Worm (Caenorhabditis elegans) whole organism, L2 larva: ENCODE data around the gene orc-5.

Source experiments
- C34F6.9 ChIP-seq: fragments of 150-350 bp; optimal IDR thresholded peaks from 2 replicates; lab custom pipeline; 2014; ENCODE audit warnings: missing biosample characterization, missing genetic modification characterization
- F13H6.1 ChIP-seq: sonication (generic microtip); optimal IDR thresholded peaks from 2 replicates; lab custom pipeline; 2016; ENCODE audit warnings: missing genetic modification characterization, missing compliant biosample characterization
- R02D3.7 ChIP-seq: fragments of 150-350 bp; optimal IDR thresholded peaks from 2 replicates; lab custom pipeline; 2014; ENCODE audit warnings: missing biosample characterization, missing genetic modification characterization
- Y55F3AM.14 ChIP-seq: fragments of 200-800 bp; sonication (Bioruptor generic); optimal IDR thresholded peaks from 2 replicates; lab custom pipeline; 2018; ENCODE audit warnings: mild to moderate bottlenecking, missing genetic modification characterization, missing compliant biosample characterization
- ZK546.5 ChIP-seq: sonication (generic microtip); optimal IDR thresholded peaks from 2 replicates; lab custom pipeline; 2017; ENCODE audit warnings: missing biosample characterization, missing genetic modification characterization
- alr-1 ChIP-seq: fragments of 150-350 bp; optimal IDR thresholded peaks from 2 replicates; lab custom pipeline; 2014; ENCODE audit warnings: missing biosample characterization, missing genetic modification characterization
- aly-2 ChIP-seq: fragments of 150-350 bp; optimal IDR thresholded peaks from 2 replicates; lab custom pipeline; 2014; ENCODE audit warnings: missing biosample characterization, missing genetic modification characterization
- ama-1 ChIP-seq: fragments of 150-350 bp; optimal IDR thresholded peaks from 2 replicates; lab custom pipeline; 2018; ENCODE audit warnings: inconsistent platforms
- blmp-1 ChIP-seq: sonication (generic microtip); optimal IDR thresholded peaks from 2 replicates; lab custom pipeline; 2017; ENCODE audit warnings: missing genetic modification characterization, mild to moderate bottlenecking, missing compliant biosample characterization, antibody characterized with exemption, moderate library complexity; ENCODE audit not compliant: insufficient read depth
- ceh-16 ChIP-seq: fragments of 150-350 bp; optimal IDR thresholded peaks from 2 replicates; lab custom pipeline; 2014; ENCODE audit warnings: missing biosample characterization, missing genetic modification characterization
- ceh-82 ChIP-seq: fragments of 150-350 bp; optimal IDR thresholded peaks from 2 replicates; lab custom pipeline; 2014; ENCODE audit warnings: missing biosample characterization, missing genetic modification characterization
- crh-2 ChIP-seq: sonication (generic microtip); optimal IDR thresholded peaks from 2 replicates; lab custom pipeline; 2017; ENCODE audit warnings: missing biosample characterization, missing genetic modification characterization
- dmd-4 ChIP-seq: sonication (generic microtip); optimal IDR thresholded peaks from 2 replicates; lab custom pipeline; 2017; ENCODE audit warnings: missing biosample characterization, missing genetic modification characterization
- egl-27 ChIP-seq: sonication (generic microtip); optimal IDR thresholded peaks from 3 replicates; lab custom pipeline; 2017; ENCODE audit warnings: missing biosample characterization, missing genetic modification reagents, missing genetic modification characterization
- elt-1 ChIP-seq: fragments of 150-350 bp; optimal IDR thresholded peaks from 2 replicates; lab custom pipeline; 2014; ENCODE audit warnings: missing biosample characterization, missing genetic modification characterization
- elt-3 ChIP-seq: sonication (generic microtip); optimal IDR thresholded peaks from 2 replicates; lab custom pipeline; 2017; ENCODE audit warnings: missing biosample characterization, missing genetic modification characterization
- gmeb-1 ChIP-seq: fragments of 150-350 bp; optimal IDR thresholded peaks from 2 replicates; lab custom pipeline; 2014; ENCODE audit warnings: missing biosample characterization, missing genetic modification characterization
- lin-11 ChIP-seq: fragments of 150-350 bp; sonication (generic microtip); optimal IDR thresholded peaks from 2 replicates; lab custom pipeline; 2014; ENCODE audit warnings: missing biosample characterization, missing genetic modification characterization, inconsistent platforms, mixed read lengths
- lin-13 ChIP-seq: fragments of 150-350 bp; optimal IDR thresholded peaks from 2 replicates; lab custom pipeline; 2014; ENCODE audit warnings: missing biosample characterization, missing genetic modification reagents, missing genetic modification characterization
- lsy-2 ChIP-seq, 2 experiments: fragments of 150-350 bp in 1 of 2; sonication (generic microtip) in 1 of 2; optimal IDR thresholded peaks; 2 replicates each; lab custom pipeline; 2014 to 2017; ENCODE audit warnings: missing biosample characterization in 2 of 2, missing genetic modification characterization in 2 of 2
- mab-5 ChIP-seq: fragments of 150-350 bp; optimal IDR thresholded peaks from 2 replicates; lab custom pipeline; 2014; ENCODE audit warnings: missing biosample characterization, missing genetic modification characterization
- mbf-1 ChIP-seq: sonication (generic microtip); optimal IDR thresholded peaks from 2 replicates; lab custom pipeline; 2017; ENCODE audit warnings: missing biosample characterization, missing genetic modification characterization
- nhr-10 ChIP-seq: sonication (generic microtip); optimal IDR thresholded peaks from 2 replicates; lab custom pipeline; 2017; ENCODE audit warnings: missing biosample characterization, missing genetic modification characterization
- nhr-11 ChIP-seq: fragments of 150-350 bp; optimal IDR thresholded peaks from 2 replicates; lab custom pipeline; 2014; ENCODE audit warnings: missing biosample characterization, missing genetic modification characterization
- nhr-12 ChIP-seq: fragments of 150-350 bp; optimal IDR thresholded peaks from 2 replicates; lab custom pipeline; 2014; ENCODE audit warnings: missing biosample characterization, missing genetic modification characterization
- nhr-129 ChIP-seq: fragments of 150-350 bp; optimal IDR thresholded peaks from 2 replicates; lab custom pipeline; 2014; ENCODE audit warnings: missing biosample characterization, missing genetic modification characterization
- nhr-21 ChIP-seq: fragments of 150-350 bp; optimal IDR thresholded peaks from 2 replicates; lab custom pipeline; 2014; ENCODE audit warnings: missing biosample characterization, missing genetic modification characterization
- nhr-23 ChIP-seq: fragments of 150-350 bp; optimal IDR thresholded peaks from 2 replicates; lab custom pipeline; 2014; ENCODE audit warnings: missing biosample characterization, missing genetic modification reagents, missing genetic modification characterization
- nhr-25 ChIP-seq: fragments of 150-350 bp; sonication (generic microtip); optimal IDR thresholded peaks from 3 replicates; lab custom pipeline; 2014; ENCODE audit warnings: missing biosample characterization, missing genetic modification characterization
- nhr-6 ChIP-seq: fragments of 150-350 bp; optimal IDR thresholded peaks from 2 replicates; lab custom pipeline; 2014; ENCODE audit warnings: missing biosample characterization, missing genetic modification characterization
- nhr-77 ChIP-seq: fragments of 150-350 bp; optimal IDR thresholded peaks from 2 replicates; lab custom pipeline; 2014; ENCODE audit warnings: missing biosample characterization, missing genetic modification characterization
- sem-4 ChIP-seq: fragments of 150-350 bp; optimal IDR thresholded peaks from 2 replicates; lab custom pipeline; 2014; ENCODE audit warnings: missing biosample characterization, missing genetic modification reagents, missing genetic modification characterization
- skn-1 ChIP-seq: sonication (generic microtip); optimal IDR thresholded peaks from 2 replicates; lab custom pipeline; 2017; ENCODE audit warnings: missing biosample characterization, missing genetic modification characterization
- sma-3 ChIP-seq: sonication (generic microtip); optimal IDR thresholded peaks from 2 replicates; lab custom pipeline; 2016; ENCODE audit warnings: missing genetic modification reagents, missing genetic modification characterization, missing compliant biosample characterization
- sma-9 ChIP-seq, 2 experiments: fragments of 150-350 bp in 1 of 2; sonication (generic microtip) in 1 of 2; optimal IDR thresholded peaks; 2 replicates each; lab custom pipeline; 2014 to 2016; ENCODE audit warnings: missing genetic modification characterization in 2 of 2, mild to moderate bottlenecking in 1 of 2, missing biosample characterization in 1 of 2, missing compliant biosample characterization in 1 of 2, missing genetic modification reagents in 1 of 2, moderate library complexity in 1 of 2
- unc-39 ChIP-seq: fragments of 150-350 bp; optimal IDR thresholded peaks from 2 replicates; lab custom pipeline; 2014; ENCODE audit warnings: missing biosample characterization, missing genetic modification characterization
- unc-55 ChIP-seq: fragments of 150-350 bp; sonication (generic microtip); optimal IDR thresholded peaks from 3 replicates; lab custom pipeline; 2014; ENCODE audit warnings: missing biosample characterization, missing genetic modification reagents, missing genetic modification characterization
- unc-62 ChIP-seq: fragments of 150-350 bp; optimal IDR thresholded peaks from 2 replicates; lab custom pipeline; 2014; ENCODE audit warnings: missing biosample characterization, missing genetic modification reagents, missing genetic modification characterization
- zag-1 ChIP-seq: fragments of 150-350 bp; optimal IDR thresholded peaks from 2 replicates; lab custom pipeline; 2014; ENCODE audit warnings: missing biosample characterization, missing genetic modification characterization
- ztf-1 ChIP-seq: fragments of 200-800 bp; sonication (Bioruptor generic); conservative IDR thresholded peaks from 2 replicates; pipeline ENCODE4 v1.3.6; 2022; ENCODE audit warnings: missing genetic modification characterization, missing compliant biosample characterization
- ztf-4 ChIP-seq: fragments of 150-350 bp; optimal IDR thresholded peaks from 2 replicates; lab custom pipeline; 2014; ENCODE audit warnings: missing biosample characterization, missing genetic modification characterization

The orc-5 gene

ce11 chrIV:10699660-10700059, 34.7 kb downstream of the orc-5 start, which contains the start of gene R102.11:
TSS of gene R102.11 (minus strand) at chrIV:10699760.
- TF ChIP-seq F13H6.1 (tag; lab: Kevin White, UChicago): no peak
- no peak for TF ChIP-seq egl-27 (tag; lab: Kevin White, UChicago)
- TF ChIP-seq C34F6.9 (tag; lab: Kevin White, UChicago): no peak
- TF ChIP-seq dmd-4 (tag; lab: Kevin White, UChicago): no peak
- TF ChIP-seq ceh-82 (tag; lab: Kevin White, UChicago): no peak
- TF ChIP-seq blmp-1 (tag; lab: Kevin White, UChicago): no peak
- no peak for TF ChIP-seq nhr-21
- no peak for TF ChIP-seq R02D3.7 (tag; lab: Kevin White, UChicago)

ce11 chrIV:10699000-10699399, 35.4 kb downstream of the orc-5 start:
- no peak for TF ChIP-seq skn-1 (tag; lab: Kevin White, UChicago)
- TF ChIP-seq sma-9 (GFP tag; optimal IDR thresholded peaks at IDR 0.05; lab: Kevin White, UChicago): no peak
- TF ChIP-seq sma-9 (tag; optimal IDR thresholded peaks at IDR 0.05; lab: Kevin White, UChicago): no peak
- no peak for TF ChIP-seq ztf-4 (tag; lab: Kevin White, UChicago)
- no peak for TF ChIP-seq dmd-4 (tag; lab: Kevin White, UChicago)
- no peak for TF ChIP-seq R02D3.7 (tag; lab: Kevin White, UChicago)
- TF ChIP-seq alr-1 (tag; lab: Kevin White, UChicago): no peak
- TF ChIP-seq F13H6.1 (tag; lab: Kevin White, UChicago): no peak
- TF ChIP-seq crh-2 (tag; lab: Kevin White, UChicago): no peak

ce11 chrIV:10698486-10698885, 35.9 kb downstream of the orc-5 start:
- TF ChIP-seq R02D3.7 (tag; lab: Kevin White, UChicago) (no peak), nhr-10 (tag; lab: Kevin White, UChicago) (no peak), ZK546.5 (tag; lab: Kevin White, UChicago) (no peak), sem-4 (no peak), mbf-1 (no peak), ceh-82 (tag; lab: Kevin White, UChicago) (no peak), ama-1 (lab: Kevin White, UChicago) (no peak), sma-3 (GFP tag; lab: Kevin White, UChicago) (no peak), C34F6.9 (tag; lab: Kevin White, UChicago) (no peak), nhr-77 (tag; lab: Kevin White, UChicago) (no peak)

ce11 chrIV:10697022-10697979, 37.1 kb downstream of the orc-5 start, which contains the start of gene allo-1:
TSS of gene allo-1 (minus strand) at chrIV:10697072.
- TF ChIP-seq sem-4 (peak; percentile 33), elt-1 (tag; lab: Kevin White, UChicago) (no peak), ztf-1 (GFP tag; lab: Robert Waterston, UW) (no peak), R02D3.7 (tag; lab: Kevin White, UChicago) (no peak), zag-1 (tag; lab: Kevin White, UChicago) (peak; percentile 14), Y55F3AM.14 (GFP tag; lab: Kevin White, UChicago) (no peak), nhr-21 (peak; percentile 15), ama-1 (lab: Kevin White, UChicago) (no peak), mbf-1 (no peak), ceh-82 (tag; lab: Kevin White, UChicago) (no peak), nhr-77 (tag; lab: Kevin White, UChicago) (no peak), aly-2 (tag; lab: Kevin White, UChicago) (no peak), crh-2 (tag; lab: Kevin White, UChicago) (peak; percentile 68), egl-27 (tag; lab: Kevin White, UChicago) (no peak), skn-1 (tag; lab: Kevin White, UChicago) (peak; percentile 3), lin-13 (GFP tag; lab: Kevin White, UChicago) (no peak), lin-11 (tag; lab: Kevin White, UChicago) (no peak), elt-3 (tag; lab: Kevin White, UChicago) (no peak), alr-1 (tag; lab: Kevin White, UChicago) (no peak), mab-5 (tag; lab: Kevin White, UChicago) (peak; percentile 0), unc-55 (GFP tag; lab: Kevin White, UChicago) (peak; percentile 55), nhr-11 (tag; lab: Kevin White, UChicago) (no peak), nhr-12 (tag; lab: Kevin White, UChicago) (no peak), lsy-2 (tag; optimal IDR thresholded peaks at IDR 0.05; lab: Kevin White, UChicago) (peak in 1 of 2 experiments; percentile 75), nhr-23 (no peak), unc-62 (GFP tag; lab: Kevin White, UChicago) (no peak), C34F6.9 (tag; lab: Kevin White, UChicago) (peak; percentile 86), gmeb-1 (tag; lab: Kevin White, UChicago) (peak; percentile 91), nhr-6 (tag; lab: Kevin White, UChicago) (peak; percentile 46), sma-9 (GFP tag; optimal IDR thresholded peaks at IDR 0.05; lab: Kevin White, UChicago) (peak; percentile 92), sma-9 (tag; optimal IDR thresholded peaks at IDR 0.05; lab: Kevin White, UChicago) (no peak), unc-39 (tag; lab: Kevin White, UChicago) (no peak), ceh-16 (tag; lab: Kevin White, UChicago) (no peak), ZK546.5 (tag; lab: Kevin White, UChicago) (no peak), nhr-25 (tag; lab: Kevin White, UChicago) (peak; percentile 79), F13H6.1 (tag; lab: Kevin White, UChicago) (peak; percentile 79), ztf-4 (tag; lab: Kevin White, UChicago) (peak; percentile 32), nhr-129 (peak; percentile 96), sma-3 (GFP tag; lab: Kevin White, UChicago) (peak; percentile 69)
